Fruit fly (Drosophila melanogaster) whole organism, pupa: ENCODE data around the gene CG34454.

Experiments used
- CG10348 ChIP-seq: fragments of 200-800 bp; sonication (Bioruptor generic); IDR thresholded peaks from 2 replicates; pipeline ENCODE4 v1.3.6; 2022; ENCODE audit warnings: missing biosample characterization, missing genetic modification characterization
- CG12605 ChIP-seq: fragments of 200-800 bp; sonication (Bioruptor generic); IDR thresholded peaks from 2 replicates; pipeline ENCODE4 v1.3.6; 2022; ENCODE audit warnings: missing biosample characterization, missing genetic modification characterization
- CG13204 ChIP-seq: fragments of 200-800 bp; sonication (Bioruptor generic); optimal IDR thresholded peaks from 2 replicates; lab custom pipeline; 2018; ENCODE audit warnings: missing biosample characterization, mild to moderate bottlenecking, missing genetic modification characterization, moderate library complexity
- CG14655 ChIP-seq: fragments of 200-800 bp; sonication (Bioruptor generic); optimal IDR thresholded peaks from 3 replicates; lab custom pipeline; 2017; ENCODE audit warnings: mild to moderate bottlenecking, missing biosample characterization, missing genetic modification reagents, missing genetic modification characterization
- CG15710 ChIP-seq: fragments of 200-800 bp; sonication (Bioruptor generic); optimal IDR thresholded peaks from 2 replicates; lab custom pipeline; 2018; ENCODE audit warnings: missing biosample characterization, mild to moderate bottlenecking, missing genetic modification characterization, moderate library complexity
- CG17806 ChIP-seq: fragments of 200-800 bp; sonication (Bioruptor generic); optimal IDR thresholded peaks from 2 replicates; lab custom pipeline; 2018; ENCODE audit warnings: missing biosample characterization, mild to moderate bottlenecking, missing genetic modification characterization, moderate library complexity
- CG32121 ChIP-seq: fragments of 200-800 bp; sonication (Bioruptor generic); IDR thresholded peaks from 2 replicates; pipeline ENCODE4 v1.3.6; 2022; ENCODE audit warnings: missing biosample characterization, missing genetic modification characterization
- CG34367 ChIP-seq: fragments of 200-800 bp; sonication (Bioruptor generic); optimal IDR thresholded peaks from 2 replicates; lab custom pipeline; 2018; ENCODE audit warnings: missing biosample characterization, mild to moderate bottlenecking, missing genetic modification characterization
- CG4496 ChIP-seq: fragments of 200-800 bp; sonication (Bioruptor generic); IDR thresholded peaks from 3 replicates; pipeline ENCODE4 v1.3.6; 2022; ENCODE audit warnings: missing biosample characterization, missing genetic modification characterization
- CG8159 ChIP-seq: fragments of 200-800 bp; sonication (Bioruptor generic); optimal IDR thresholded peaks from 3 replicates; lab custom pipeline; 2018; ENCODE audit warnings: missing biosample characterization, mild to moderate bottlenecking, missing genetic modification characterization, moderate library complexity
- CG8301 ChIP-seq: fragments of 200-800 bp; sonication (Bioruptor generic); optimal IDR thresholded peaks from 2 replicates; lab custom pipeline; 2018; ENCODE audit warnings: missing biosample characterization, mild to moderate bottlenecking, missing genetic modification characterization
- CG9948 ChIP-seq: fragments of 200-800 bp; sonication (Bioruptor generic); optimal IDR thresholded peaks from 2 replicates; lab custom pipeline; 2018; ENCODE audit warnings: missing biosample characterization, mild to moderate bottlenecking, missing genetic modification characterization, moderate library complexity
- D1 ChIP-seq: fragments of 200-800 bp; sonication (Bioruptor generic); optimal IDR thresholded peaks from 2 replicates; lab custom pipeline; 2018; ENCODE audit warnings: missing biosample characterization, mild to moderate bottlenecking, missing genetic modification characterization, moderate library complexity
- EcR ChIP-seq: fragments of 200-800 bp; sonication (Bioruptor generic); optimal IDR thresholded peaks from 3 replicates; lab custom pipeline; 2019; ENCODE audit warnings: missing biosample characterization, missing genetic modification characterization, mild to moderate bottlenecking, moderate library complexity, missing genetic modification reagents
- Ets98B ChIP-seq: fragments of 200-800 bp; sonication (Bioruptor generic); IDR thresholded peaks from 2 replicates; pipeline ENCODE4 v1.3.6; 2022; ENCODE audit warnings: missing biosample characterization, missing genetic modification characterization
- Pif1A ChIP-seq: fragments of 200-800 bp; sonication (Bioruptor generic); optimal IDR thresholded peaks from 3 replicates; lab custom pipeline; 2016; ENCODE audit warnings: missing biosample characterization, missing genetic modification characterization
- Pif1B ChIP-seq: fragments of 200-800 bp; sonication (Bioruptor generic); optimal IDR thresholded peaks from 3 replicates; lab custom pipeline; 2016; ENCODE audit warnings: missing biosample characterization, missing genetic modification characterization
- Snoo ChIP-seq: fragments of 200-800 bp; sonication (Bioruptor generic); optimal IDR thresholded peaks from 3 replicates; lab custom pipeline; 2017; ENCODE audit warnings: missing biosample characterization, mild to moderate bottlenecking, missing genetic modification characterization, inconsistent platforms
- fd96Ca ChIP-seq: fragments of 200-800 bp; sonication (Bioruptor generic); IDR thresholded peaks from 3 replicates; pipeline ENCODE4 v1.3.6; 2022; ENCODE audit warnings: missing biosample characterization, missing genetic modification characterization
- gl ChIP-seq: fragments of 200-800 bp; sonication (Bioruptor generic); optimal IDR thresholded peaks from 2 replicates; lab custom pipeline; 2018; ENCODE audit warnings: missing biosample characterization, mild to moderate bottlenecking, missing genetic modification characterization
- rn ChIP-seq: fragments of 200-800 bp; sonication (Bioruptor generic); IDR thresholded peaks from 2 replicates; pipeline ENCODE4 v1.3.6; 2022; ENCODE audit warnings: missing biosample characterization, missing genetic modification characterization

The CG34454 gene

DNA sequence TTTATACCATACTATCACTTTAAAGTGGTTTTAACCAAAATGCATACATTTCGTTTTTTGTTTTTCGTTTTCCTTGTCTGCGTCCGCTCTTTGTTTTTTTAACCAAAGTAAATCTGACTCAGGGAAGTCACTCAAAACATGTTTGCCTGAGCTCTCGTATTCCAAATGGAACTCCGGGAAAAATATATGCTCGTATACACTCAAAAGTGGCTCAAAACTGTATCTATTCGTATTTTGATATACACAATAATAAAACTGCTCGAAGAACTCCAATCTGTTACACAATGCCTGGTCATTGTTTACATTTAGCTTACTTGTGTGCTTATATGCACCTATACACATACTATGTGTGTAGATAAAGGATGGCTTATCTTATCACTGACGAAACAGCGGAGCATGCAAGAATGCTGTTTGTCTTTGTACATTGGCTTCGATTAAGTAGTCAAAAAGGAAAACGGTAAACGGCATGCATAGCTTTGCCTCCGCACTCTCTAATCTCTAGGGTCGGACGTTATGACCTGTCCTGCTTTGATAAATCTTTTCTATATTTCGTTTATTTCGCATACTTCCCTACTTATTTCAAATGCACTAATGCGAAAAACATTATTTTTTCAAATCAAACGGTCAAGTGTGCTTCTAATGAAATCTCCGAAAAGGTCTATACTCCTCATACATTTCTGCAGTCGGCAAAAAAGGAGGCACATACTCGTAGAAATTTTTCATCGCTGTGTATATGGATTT is 38.8 kb upstream of the CG34454 start, which contains the start of gene miple2:
Gene miple2 (plus strand): TSS at position 441 of the 741 bp plus-strand sequence.
- no peak for TF ChIP-seq CG10348
- peak; percentile 21 for TF ChIP-seq CG13204 (GFP tag; lab: Kevin White, UChicago)
- TF ChIP-seq EcR, result no peak
- TF ChIP-seq CG14655 (GFP tag; lab: Kevin White, UChicago), result peak; percentile 81
- peak; percentile 77 for TF ChIP-seq CG8159 (tag; lab: Kevin White, UChicago)
- peak; percentile 79 for TF ChIP-seq CG9948 (tag; lab: Kevin White, UChicago)
- peak; percentile 23; the same call in 1 of the 2 replicates for TF ChIP-seq CG32121 (GFP tag; lab: Robert Waterston, UW)
- peak; percentile 66 for TF ChIP-seq Pif1A
- peak; percentile 39 for TF ChIP-seq Snoo (tag; lab: Kevin White, UChicago)
- peak; percentile 59 for TF ChIP-seq D1
- TF ChIP-seq CG17806 (tag; lab: Kevin White, UChicago), result peak; percentile 61
- peak; percentile 53 for TF ChIP-seq gl
- TF ChIP-seq CG4496 (GFP tag; lab: Robert Waterston, UW), result peak; percentile 46; the same call in 2 of the 3 replicates
- peak; percentile 67 for TF ChIP-seq CG8301
- TF ChIP-seq Pif1B, result peak; percentile 49
- TF ChIP-seq CG12605 (GFP tag; lab: Robert Waterston, UW), result peak; percentile 65; the same call in 1 of the 2 replicates
- TF ChIP-seq fd96Ca, result peak; percentile 45; the same call in 1 of the 3 replicates
- peak; percentile 67 for TF ChIP-seq CG34367 (tag; lab: Kevin White, UChicago)
- no peak; the same call in 1 of the 2 replicates for TF ChIP-seq Ets98B
- TF ChIP-seq CG15710, result peak; percentile 49
- TF ChIP-seq rn, result no peak

DNA sequence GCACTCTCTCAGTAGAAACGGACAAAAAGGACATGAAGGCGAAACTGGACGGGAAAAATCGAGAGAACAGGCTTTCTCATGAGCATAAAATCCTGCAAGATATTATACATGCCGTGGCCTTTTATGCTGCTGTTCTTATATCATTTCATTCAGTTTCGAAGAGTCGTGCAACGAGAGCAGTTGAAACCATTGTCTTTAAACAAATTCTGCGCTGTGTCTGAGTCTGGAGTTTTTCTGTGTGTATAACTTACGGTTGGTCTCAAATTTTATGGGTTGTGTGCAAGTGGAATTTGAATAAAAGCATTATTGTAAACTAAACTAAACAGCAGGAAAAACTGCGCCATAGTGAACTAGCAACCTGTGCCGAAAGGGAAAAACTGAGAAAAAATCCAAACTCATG is 35.5 kb upstream of the CG34454 start:
- no peak for TF ChIP-seq CG8159 (tag; lab: Kevin White, UChicago)
- TF ChIP-seq CG8301, result no peak
- no peak for TF ChIP-seq CG13204 (GFP tag; lab: Kevin White, UChicago)

DNA sequence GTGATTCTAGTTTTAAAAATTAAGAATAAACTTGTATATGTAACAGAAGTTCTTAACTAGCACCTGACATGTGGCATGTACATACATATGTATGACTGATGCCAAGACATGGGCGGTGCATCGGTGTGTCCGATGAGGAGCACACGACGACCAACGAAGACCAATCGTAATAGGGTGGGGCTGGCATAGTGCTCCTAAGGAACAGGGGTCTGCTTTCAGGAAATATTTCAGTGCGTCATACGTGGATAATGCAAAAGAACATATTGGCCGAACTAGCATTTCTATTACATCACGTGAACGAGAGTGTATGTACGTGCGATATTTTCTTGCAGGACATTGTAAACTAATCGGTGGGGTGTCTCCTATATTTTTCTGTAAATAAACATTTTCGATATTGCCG is 34.9 kb upstream of the CG34454 start, which contains the start of gene miple1:
Gene miple1 (plus strand): TSS at position 217 of the 400 bp plus-strand sequence.
- TF ChIP-seq CG15710, result no peak
- TF ChIP-seq CG12605 (GFP tag; lab: Robert Waterston, UW), result no peak
- TF ChIP-seq CG4496 (GFP tag; lab: Robert Waterston, UW), result 0 out of 3 replicates have a peak, but pooled peaks have one; percentile 18
- no peak for TF ChIP-seq Ets98B

DNA sequence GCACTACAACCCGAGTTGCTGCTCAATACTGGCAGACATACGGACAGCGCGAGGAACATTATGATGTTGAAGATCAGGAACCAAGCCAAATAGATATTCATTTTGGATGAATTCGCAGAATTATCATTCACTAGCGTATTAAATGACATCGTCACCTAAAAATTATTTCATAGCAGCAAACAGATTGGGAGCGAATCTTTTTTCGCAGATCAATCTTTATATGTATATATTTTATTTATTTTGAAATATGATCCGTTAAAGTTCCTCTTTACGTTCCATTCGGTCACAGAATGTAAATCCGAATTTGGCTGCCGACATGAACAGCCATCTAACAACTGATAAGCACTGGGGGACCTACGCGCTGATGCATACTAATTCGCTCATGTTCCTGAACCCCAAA is 33.7 kb upstream of the CG34454 start, which contains the start of gene CG34263:
Gene CG34263 (minus strand): TSS at position 101 of the 400 bp plus-strand sequence.
- TF ChIP-seq CG15710 (no peak), Pif1B (no peak), fd96Ca (no peak), CG17806 (tag; lab: Kevin White, UChicago) (no peak), CG9948 (tag; lab: Kevin White, UChicago) (no peak), Ets98B (no peak), gl (no peak), CG10348 (no peak), CG12605 (GFP tag; lab: Robert Waterston, UW) (no peak), rn (no peak), CG13204 (GFP tag; lab: Kevin White, UChicago) (no peak)

DNA sequence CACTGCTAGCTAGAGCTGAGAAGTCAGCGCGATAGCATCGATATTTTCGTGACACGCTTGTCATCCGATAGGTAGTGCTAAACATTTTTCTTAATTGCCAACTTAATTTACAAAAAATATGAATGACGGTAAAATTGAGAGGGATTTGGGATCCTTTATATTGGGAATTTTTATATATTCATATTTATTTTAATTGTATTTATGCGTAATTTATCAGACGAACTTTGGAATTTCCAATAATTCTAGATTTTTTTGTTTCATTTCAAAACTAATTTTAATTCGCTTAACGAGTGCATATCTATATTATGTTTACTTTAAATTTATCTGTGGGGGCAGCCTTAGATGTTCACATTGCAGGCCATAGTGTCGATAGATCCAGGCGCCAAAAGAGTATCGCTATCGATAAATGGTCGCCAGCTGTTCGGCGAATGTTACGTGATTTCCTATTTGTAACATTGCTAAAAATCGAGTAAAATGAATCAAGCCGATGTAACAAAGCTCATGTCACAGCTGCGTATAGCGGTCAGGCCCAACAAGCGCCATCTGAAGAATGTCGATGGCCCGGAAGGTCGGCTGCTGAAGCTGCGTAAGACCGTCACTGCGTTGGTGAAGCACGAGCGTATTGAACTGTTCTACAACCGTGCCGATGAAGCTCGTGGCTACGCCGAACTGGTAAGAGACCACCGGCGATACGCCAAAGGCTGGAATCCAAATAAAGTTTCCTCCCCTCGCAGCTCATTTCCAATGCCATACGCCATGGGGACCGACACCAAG is 32.4 kb upstream of the CG34454 start, which contains the start of the genes Tudor-SN and mRpL17:
Gene Tudor-SN (minus strand): TSS at position 3 of the 774 bp plus-strand sequence.
Gene mRpL17 (plus strand): TSS at position 402 of the 774 bp plus-strand sequence.
- TF ChIP-seq Pif1A (no peak), CG8159 (tag; lab: Kevin White, UChicago) (peak; percentile 7), EcR (no peak), CG10348 (no peak), Pif1B (peak; percentile 16), CG12605 (GFP tag; lab: Robert Waterston, UW) (no peak), CG34367 (tag; lab: Kevin White, UChicago) (no peak), rn (no peak), Snoo (tag; lab: Kevin White, UChicago) (no peak), CG17806 (tag; lab: Kevin White, UChicago) (no peak), CG14655 (GFP tag; lab: Kevin White, UChicago) (no peak), CG15710 (peak; percentile 13), CG4496 (GFP tag; lab: Robert Waterston, UW) (peak; percentile 41; the same call in 1 of the 3 replicates), D1 (no peak), CG9948 (tag; lab: Kevin White, UChicago) (no peak)
